Fruit fly (Drosophila melanogaster) whole organism, embryonic: Measurements from ENCODE around the gene Ak3.

Experiments used
- Bgb ChIP-seq: fragments of 200-800 bp; sonication (Bioruptor generic); IDR thresholded peaks from 2 replicates; pipeline ENCODE4 v1.3.6; 2022; ENCODE audit warnings: missing biosample characterization, missing genetic modification characterization; ENCODE audit not compliant: partially characterized antibody
- BtbVII ChIP-seq: fragments of 200-800 bp; sonication (Bioruptor generic); optimal IDR thresholded peaks from 3 replicates; lab custom pipeline; 2017; ENCODE audit warnings: missing biosample characterization, mild to moderate bottlenecking, missing genetic modification characterization
- CG10147 ChIP-seq: fragments of 200-800 bp; sonication (Bioruptor generic); optimal IDR thresholded peaks from 2 replicates; lab custom pipeline; 2019; ENCODE audit warnings: missing biosample characterization, mild to moderate bottlenecking, missing genetic modification characterization, moderate library complexity
- CG10209 ChIP-seq: fragments of 200-800 bp; sonication (Bioruptor generic); optimal IDR thresholded peaks from 3 replicates; lab custom pipeline; 2017; ENCODE audit warnings: missing biosample characterization, mild to moderate bottlenecking, missing genetic modification characterization, missing genetic modification reagents
- CG10565 ChIP-seq: fragments of 200-800 bp; sonication (Bioruptor generic); optimal IDR thresholded peaks from 3 replicates; lab custom pipeline; 2016; ENCODE audit warnings: missing biosample characterization, mild to moderate bottlenecking, missing genetic modification characterization
- CG18476 ChIP-seq: fragments of 200-800 bp; sonication (Bioruptor generic); optimal IDR thresholded peaks from 2 replicates; lab custom pipeline; 2016; ENCODE audit warnings: missing biosample characterization, mild to moderate bottlenecking, missing genetic modification characterization
- CG2129 ChIP-seq: fragments of 200-800 bp; sonication (Bioruptor generic); IDR thresholded peaks from 2 replicates; pipeline ENCODE4 v1.3.6; 2022; ENCODE audit warnings: missing biosample characterization, missing genetic modification characterization; ENCODE audit not compliant: partially characterized antibody
- CG3726 ChIP-seq: fragments of 200-800 bp; sonication (Bioruptor generic); IDR thresholded peaks from 3 replicates; pipeline ENCODE4, ENCODE4 v1.3.6; 2022; ENCODE audit warnings: missing biosample characterization, missing genetic modification characterization
- CG5953 ChIP-seq: fragments of 200-800 bp; sonication (Bioruptor generic); IDR thresholded peaks from 2 replicates; pipeline ENCODE4 v1.3.6; 2022; ENCODE audit warnings: missing biosample characterization, missing genetic modification characterization
- CG6254 ChIP-seq: fragments of 200-800 bp; sonication (Bioruptor generic); optimal IDR thresholded peaks from 3 replicates; lab custom pipeline; 2017; ENCODE audit warnings: mild to moderate bottlenecking, missing biosample characterization, missing genetic modification reagents, missing genetic modification characterization
- CG7839 ChIP-seq: fragments of 200-800 bp; sonication (Bioruptor generic); optimal IDR thresholded peaks from 3 replicates; lab custom pipeline; 2018; ENCODE audit warnings: missing biosample characterization, mild to moderate bottlenecking, missing genetic modification characterization, moderate library complexity
- Eip74EF ChIP-seq, 2 experiments: fragments of 200-800 bp in 1 of 2; fragments of >200 bp in 1 of 2; sonication (Bioruptor generic) in 1 of 2; optimal IDR thresholded peaks; 2 replicates each; lab custom pipeline; 2017 to 2019; ENCODE audit warnings: missing biosample characterization in 2 of 2, missing genetic modification characterization in 2 of 2, mild to moderate bottlenecking in 1 of 2, moderate library complexity in 1 of 2
- Fer2 ChIP-seq: fragments of 200-800 bp; sonication (Bioruptor generic); optimal IDR thresholded peaks from 2 replicates; lab custom pipeline; 2018; ENCODE audit warnings: missing biosample characterization, mild to moderate bottlenecking, missing genetic modification characterization, moderate library complexity
- HLH4C ChIP-seq: fragments of 200-800 bp; sonication (Bioruptor generic); IDR thresholded peaks from 3 replicates; pipeline ENCODE4 v1.3.6; 2022; ENCODE audit warnings: missing biosample characterization, missing genetic modification characterization; ENCODE audit not compliant: partially characterized antibody
- HmgD ChIP-seq: fragments of 200-800 bp; sonication (Bioruptor generic); optimal IDR thresholded peaks from 3 replicates; lab custom pipeline; 2016; ENCODE audit warnings: missing biosample characterization, missing genetic modification characterization
- Med ChIP-seq: fragments of 200-800 bp; sonication (Bioruptor generic); peaks from one replicate; lab custom pipeline; 2016; ENCODE audit warnings: missing biosample characterization, missing genetic modification characterization, mild to moderate bottlenecking, inconsistent platforms, moderate library complexity
- Myb ChIP-seq: fragments of 200-800 bp; sonication (Bioruptor generic); optimal IDR thresholded peaks from 2 replicates; lab custom pipeline; 2016; ENCODE audit warnings: missing biosample characterization, missing genetic modification characterization
- NK7.1 ChIP-seq: fragments of 200-800 bp; sonication (Bioruptor generic); optimal IDR thresholded peaks from 3 replicates; lab custom pipeline; 2016; ENCODE audit warnings: missing biosample characterization, missing genetic modification characterization
- Nf-YB ChIP-seq: fragments of 200-800 bp; sonication (Bioruptor generic); optimal IDR thresholded peaks from 3 replicates; lab custom pipeline; 2019; ENCODE audit warnings: missing biosample characterization, mild to moderate bottlenecking, missing genetic modification characterization, moderate library complexity
- Optix ChIP-seq: fragments of 200-800 bp; sonication (Bioruptor generic); IDR thresholded peaks from 3 replicates; pipeline ENCODE4 v1.3.6; 2022; ENCODE audit warnings: missing biosample characterization, missing genetic modification characterization
- Poxn ChIP-seq: fragments of 200-800 bp; sonication (Bioruptor generic); IDR thresholded peaks from 2 replicates; pipeline ENCODE4 v1.3.6; 2022; ENCODE audit warnings: missing biosample characterization, missing genetic modification characterization
- YL-1 ChIP-seq: fragments of 200-800 bp; sonication (Bioruptor generic); optimal IDR thresholded peaks from 3 replicates; lab custom pipeline; 2017; ENCODE audit warnings: missing biosample characterization, mild to moderate bottlenecking, missing genetic modification characterization
- amos ChIP-seq: fragments of 200-800 bp; sonication (Bioruptor generic); IDR thresholded peaks from 2 replicates; pipeline ENCODE4 v1.3.6; 2022; ENCODE audit warnings: missing biosample characterization, missing genetic modification characterization; ENCODE audit not compliant: partially characterized antibody
- bowl ChIP-seq: fragments of 200-800 bp; sonication (Bioruptor generic); IDR thresholded peaks from 2 replicates; pipeline ENCODE4 v1.3.6; 2022; ENCODE audit warnings: missing biosample characterization, missing genetic modification characterization
- bsh ChIP-seq, 2 experiments: fragments of 200-800 bp; sonication (Bioruptor generic); optimal IDR thresholded peaks; 2 replicates each; lab custom pipeline; 2017 to 2018; ENCODE audit warnings: mild to moderate bottlenecking in 2 of 2, missing biosample characterization in 2 of 2, missing genetic modification characterization in 2 of 2, moderate library complexity in 1 of 2
- chn ChIP-seq: fragments of 200-800 bp; sonication (Bioruptor generic); optimal IDR thresholded peaks from 2 replicates; lab custom pipeline; 2016; ENCODE audit warnings: missing biosample characterization, missing genetic modification characterization
- cwo ChIP-seq: fragments of 200-800 bp; sonication (Bioruptor generic); optimal IDR thresholded peaks from 3 replicates; lab custom pipeline; 2017; ENCODE audit warnings: missing biosample characterization, missing genetic modification characterization, mild to moderate bottlenecking, moderate library complexity, missing genetic modification reagents
- eve ChIP-seq, 2 experiments: fragments of >200 bp; optimal IDR thresholded peaks; 2 replicates each; lab custom pipeline; 2017; ENCODE audit warnings: missing biosample characterization in 2 of 2, missing genetic modification characterization in 2 of 2
- fd3F ChIP-seq: fragments of 200-800 bp; sonication (Bioruptor generic); optimal IDR thresholded peaks from 2 replicates; lab custom pipeline; 2018; ENCODE audit warnings: missing biosample characterization, mild to moderate bottlenecking, missing genetic modification characterization, moderate library complexity
- ind ChIP-seq: fragments of 200-800 bp; sonication (Bioruptor generic); optimal IDR thresholded peaks from 3 replicates; lab custom pipeline; 2016; ENCODE audit warnings: missing biosample characterization, missing genetic modification characterization
- nerfin-1 ChIP-seq: fragments of 200-800 bp; sonication (Bioruptor generic); optimal IDR thresholded peaks from 3 replicates; lab custom pipeline; 2019; ENCODE audit warnings: missing biosample characterization, mild to moderate bottlenecking, missing genetic modification characterization, moderate library complexity
- onecut ChIP-seq: fragments of 200-800 bp; sonication (Bioruptor generic); IDR thresholded peaks from 2 replicates; pipeline ENCODE4 v1.3.6; 2022; ENCODE audit warnings: missing biosample characterization, missing genetic modification characterization
- pros ChIP-seq: fragments of 200-800 bp; sonication (Bioruptor generic); optimal IDR thresholded peaks from 3 replicates; lab custom pipeline; 2019; ENCODE audit warnings: missing biosample characterization, mild to moderate bottlenecking, missing genetic modification characterization, moderate library complexity
- row ChIP-seq: fragments of 200-800 bp; sonication (Bioruptor generic); IDR thresholded peaks from 3 replicates; pipeline ENCODE4 v1.3.6; 2022; ENCODE audit warnings: missing biosample characterization, missing genetic modification characterization
- salm ChIP-seq: fragments of 200-800 bp; sonication (Bioruptor generic); optimal IDR thresholded peaks from 2 replicates; lab custom pipeline; 2018; ENCODE audit warnings: missing biosample characterization, mild to moderate bottlenecking, missing genetic modification characterization
- scrt ChIP-seq: fragments of 200-800 bp; sonication (Bioruptor generic); optimal IDR thresholded peaks from 2 replicates; lab custom pipeline; 2018; ENCODE audit warnings: missing biosample characterization, mild to moderate bottlenecking, missing genetic modification characterization, moderate library complexity
- sim ChIP-seq: fragments of 200-800 bp; sonication (Bioruptor generic); IDR thresholded peaks from 2 replicates; pipeline ENCODE4 v1.3.6; 2022; ENCODE audit warnings: missing biosample characterization, missing genetic modification characterization
- sima ChIP-seq: fragments of 200-800 bp; sonication (Bioruptor generic); optimal IDR thresholded peaks from 2 replicates; lab custom pipeline; 2016; ENCODE audit warnings: missing biosample characterization, missing genetic modification characterization
- sr ChIP-seq: fragments of 200-800 bp; sonication (Bioruptor generic); IDR thresholded peaks from 3 replicates; pipeline ENCODE4 v1.3.6; 2022; ENCODE audit warnings: missing biosample characterization, missing genetic modification characterization
- ssp ChIP-seq: fragments of 200-800 bp; sonication (Bioruptor generic); IDR thresholded peaks from 2 replicates; pipeline ENCODE4 v1.3.6; 2022; ENCODE audit warnings: missing biosample characterization, missing genetic modification characterization
- unc-4 ChIP-seq: fragments of 200-800 bp; sonication (Bioruptor generic); IDR thresholded peaks from 2 replicates; pipeline ENCODE4 v1.3.6; 2022; ENCODE audit warnings: missing biosample characterization, missing genetic modification characterization; ENCODE audit not compliant: partially characterized antibody
- zen ChIP-seq: fragments of 200-800 bp; sonication (Bioruptor generic); optimal IDR thresholded peaks from 3 replicates; lab custom pipeline; 2018; ENCODE audit warnings: missing biosample characterization, mild to moderate bottlenecking, missing genetic modification characterization, moderate library complexity

Gene Ak3

dm6 chr3R:10884678-10885421, 4.5 kb downstream of the Ak3 start, which contains the start of gene CG14696 (continued):
- TF ChIP-seq nerfin-1 (tag; lab: Kevin White, UChicago) (no peak), Eip74EF (GFP tag; optimal IDR thresholded peaks at IDR 0.05; lab: Kevin White, UChicago) (peak in 1 of 2 experiments; percentile 63), chn (GFP tag; lab: Kevin White, UChicago) (no peak), CG18476 (no peak), pros (GFP tag; lab: Kevin White, UChicago) (peak; percentile 39), fd3F (GFP tag; lab: Kevin White, UChicago) (no peak), bowl (GFP tag; lab: Robert Waterston, UW) (no peak), ind (GFP tag; lab: Kevin White, UChicago) (no peak), CG7839 (no peak), Optix (GFP tag; lab: Robert Waterston, UW) (no peak), onecut (GFP tag; lab: Robert Waterston, UW) (no peak), cwo (no peak), Myb (GFP tag; lab: Kevin White, UChicago) (no peak), sima (no peak), Nf-YB (GFP tag; lab: Kevin White, UChicago) (no peak), Poxn (no peak), CG6254 (GFP tag; lab: Kevin White, UChicago) (no peak), CG2129 (GFP tag; lab: Robert Waterston, UW) (no peak), ssp (GFP tag; lab: Robert Waterston, UW) (no peak), Fer2 (no peak), HLH4C (GFP tag; lab: Robert Waterston, UW) (no peak), row (no peak), salm (no peak), YL-1 (no peak), HmgD (no peak), unc-4 (GFP tag; lab: Robert Waterston, UW) (no peak), CG10209 (GFP tag; lab: Kevin White, UChicago) (no peak), Bgb (GFP tag; lab: Robert Waterston, UW) (no peak), eve (GFP tag; optimal IDR thresholded peaks at IDR 0.05; lab: Kevin White, UChicago) (no peak), CG10565 (GFP tag; lab: Kevin White, UChicago) (no peak), sr (no peak), CG3726 (GFP tag; lab: Robert Waterston, UW) (no peak), CG10147 (no peak), bsh (GFP tag; optimal IDR thresholded peaks at IDR 0.05; lab: Kevin White, UChicago) (no peak), scrt (no peak), Med (GFP tag; lab: Kevin White, UChicago) (peak; percentile 78), BtbVII (GFP tag; lab: Kevin White, UChicago) (peak; percentile 57), NK7.1 (GFP tag; lab: Kevin White, UChicago) (no peak), zen (tag; lab: Kevin White, UChicago) (no peak), CG5953 (GFP tag; lab: Robert Waterston, UW) (no peak), amos (GFP tag; lab: Robert Waterston, UW) (no peak), sim (GFP tag; lab: Robert Waterston, UW) (no peak)
